Fruit fly (Drosophila melanogaster): ENCODE data around the gene CG31272.

- TF ChIP-seq CG1620 (GFP tag; optimal IDR thresholded peaks at IDR 0.05) (no peak), cic (GFP tag; optimal IDR thresholded peaks at IDR 0.05) (no peak), pad (GFP tag; optimal IDR thresholded peaks at IDR 0.05) (no peak), CG11617 (GFP tag; optimal IDR thresholded peaks at IDR 0.05) (no peak), cnc (optimal IDR thresholded peaks at IDR 0.05) (no peak), CG7045 (GFP tag; optimal IDR thresholded peaks at IDR 0.05) (no peak), ovo (GFP tag; optimal IDR thresholded peaks at IDR 0.05) (no peak), Mnt (GFP tag; optimal IDR thresholded peaks at IDR 0.05) (no peak)
These were observed 23.3 kb downstream of the CG31272 start, which contains the start of gene tomboy20 for dm6 chr3R:10735857-10736256.
